Fruit fly (Drosophila melanogaster) whole organism, adult: Measurements from ENCODE around the gene FASN2.

Experiments used
- CG12768 ChIP-seq: fragments of 200-800 bp; sonication (Bioruptor generic); optimal IDR thresholded peaks from 2 replicates; lab custom pipeline; 2017; ENCODE audit warnings: missing biosample characterization, missing genetic modification characterization, mild to moderate bottlenecking, moderate library complexity, missing genetic modification reagents
- CG14711 ChIP-seq: fragments of 200-800 bp; sonication (Bioruptor generic); optimal IDR thresholded peaks from 2 replicates; lab custom pipeline; 2018; ENCODE audit warnings: missing biosample characterization, mild to moderate bottlenecking, missing genetic modification characterization, moderate library complexity
- CG1620 ChIP-seq: fragments of 200-800 bp; sonication (Bioruptor generic); optimal IDR thresholded peaks from 2 replicates; lab custom pipeline; 2016; ENCODE audit warnings: missing biosample characterization, missing genetic modification characterization
- CG7101 ChIP-seq: fragments of 200-800 bp; sonication (Bioruptor generic); optimal IDR thresholded peaks from 2 replicates; lab custom pipeline; 2018; ENCODE audit warnings: missing biosample characterization, mild to moderate bottlenecking, missing genetic modification characterization, moderate library complexity
- Clk ChIP-seq: fragments of 200-800 bp; sonication (Bioruptor generic); optimal IDR thresholded peaks from 2 replicates; lab custom pipeline; 2017; ENCODE audit warnings: missing biosample characterization, missing genetic modification characterization
- Crg-1 ChIP-seq: fragments of 200-800 bp; sonication (Bioruptor generic); optimal IDR thresholded peaks from 2 replicates; lab custom pipeline; 2016; ENCODE audit warnings: missing biosample characterization, missing genetic modification characterization
- Hr96 ChIP-seq: fragments of 200-800 bp; sonication (Bioruptor generic); optimal IDR thresholded peaks from 2 replicates; lab custom pipeline; 2016; ENCODE audit warnings: missing biosample characterization, missing genetic modification characterization
- Mnt ChIP-seq: fragments of 200-800 bp; sonication (Bioruptor generic); optimal IDR thresholded peaks from 2 replicates; lab custom pipeline; 2016; ENCODE audit warnings: missing biosample characterization, mild to moderate bottlenecking, missing genetic modification characterization
- bab1 ChIP-seq: fragments of 200-800 bp; sonication (Bioruptor generic); optimal IDR thresholded peaks from 3 replicates; lab custom pipeline; 2019; ENCODE audit warnings: missing biosample characterization, mild to moderate bottlenecking, missing genetic modification characterization, moderate library complexity
- cic ChIP-seq: fragments of 200-800 bp; sonication (Bioruptor generic); optimal IDR thresholded peaks from 2 replicates; lab custom pipeline; 2017; ENCODE audit warnings: missing biosample characterization, mild to moderate bottlenecking, missing genetic modification characterization, moderate library complexity
- cnc ChIP-seq, 2 experiments: fragments of >200 bp; optimal IDR thresholded peaks; 2 replicates each; lab custom pipeline; 2017
- ovo ChIP-seq: fragments of 200-800 bp; sonication (Bioruptor generic); optimal IDR thresholded peaks from 2 replicates; lab custom pipeline; 2016; ENCODE audit warnings: missing biosample characterization, missing genetic modification characterization
- pad ChIP-seq: fragments of 200-800 bp; sonication (Bioruptor generic); optimal IDR thresholded peaks from 3 replicates; lab custom pipeline; 2017; ENCODE audit warnings: missing biosample characterization, missing genetic modification characterization, mild to moderate bottlenecking, moderate library complexity, missing genetic modification reagents
- toe ChIP-seq: fragments of 200-800 bp; sonication (Bioruptor generic); optimal IDR thresholded peaks from 2 replicates; lab custom pipeline; 2016; ENCODE audit warnings: missing biosample characterization, missing genetic modification characterization

- no peak for TF ChIP-seq CG12768 (GFP tag; lab: Kevin White, UChicago)
- TF ChIP-seq Hr96 (GFP tag; lab: Kevin White, UChicago): no peak
- no peak for TF ChIP-seq cnc (optimal IDR thresholded peaks at IDR 0.05; lab: Kevin White, UChicago)
- TF ChIP-seq toe (GFP tag; lab: Kevin White, UChicago): no peak
- TF ChIP-seq CG14711 (tag; lab: Kevin White, UChicago): no peak
- TF ChIP-seq ovo (GFP tag; lab: Kevin White, UChicago): no peak
- no peak for TF ChIP-seq cic (GFP tag; lab: Kevin White, UChicago)
- TF ChIP-seq Crg-1 (GFP tag; lab: Kevin White, UChicago): no peak
- no peak for TF ChIP-seq CG7101 (tag; lab: Kevin White, UChicago)
- TF ChIP-seq CG1620 (GFP tag; lab: Kevin White, UChicago): no peak
- peak; percentile 57 for TF ChIP-seq Mnt (GFP tag; lab: Kevin White, UChicago)
- TF ChIP-seq pad (GFP tag; lab: Kevin White, UChicago): no peak
- peak; percentile 59 for TF ChIP-seq bab1 (GFP tag; lab: Kevin White, UChicago)
- TF ChIP-seq Clk: no peak
Measured at dm6 chr2L:3029012-3029411, 14.7 kb upstream of the FASN2 start, which contains the start of the genes Sf3b2 and CG17219.
